Fruit fly (Drosophila melanogaster): ENCODE results near the gene inaF-D.
"Not testable (repeated sequence)": the region's sequence is repeated elsewhere in the genome, so short reads cannot be mapped to it uniquely, and the experiment has no call there.

inaF-D gene

dm6 chrX:11728999-11729398 is at the start of gene inaF-D:
TSS of gene inaF-D (minus strand) at chrX:11729099.
- no peak for TF ChIP-seq psq (optimal IDR thresholded peaks at IDR 0.05)
- TF ChIP-seq pan (optimal IDR thresholded peaks at IDR 0.05): no peak
- no peak for TF ChIP-seq usp (GFP tag; optimal IDR thresholded peaks at IDR 0.05)
- TF ChIP-seq EcR (GFP tag; optimal IDR thresholded peaks at IDR 0.05): no peak
- no peak for TF ChIP-seq CG8478 (optimal IDR thresholded peaks at IDR 0.05)
- no peak for TF ChIP-seq Dll (optimal IDR thresholded peaks at IDR 0.05)

DNA sequence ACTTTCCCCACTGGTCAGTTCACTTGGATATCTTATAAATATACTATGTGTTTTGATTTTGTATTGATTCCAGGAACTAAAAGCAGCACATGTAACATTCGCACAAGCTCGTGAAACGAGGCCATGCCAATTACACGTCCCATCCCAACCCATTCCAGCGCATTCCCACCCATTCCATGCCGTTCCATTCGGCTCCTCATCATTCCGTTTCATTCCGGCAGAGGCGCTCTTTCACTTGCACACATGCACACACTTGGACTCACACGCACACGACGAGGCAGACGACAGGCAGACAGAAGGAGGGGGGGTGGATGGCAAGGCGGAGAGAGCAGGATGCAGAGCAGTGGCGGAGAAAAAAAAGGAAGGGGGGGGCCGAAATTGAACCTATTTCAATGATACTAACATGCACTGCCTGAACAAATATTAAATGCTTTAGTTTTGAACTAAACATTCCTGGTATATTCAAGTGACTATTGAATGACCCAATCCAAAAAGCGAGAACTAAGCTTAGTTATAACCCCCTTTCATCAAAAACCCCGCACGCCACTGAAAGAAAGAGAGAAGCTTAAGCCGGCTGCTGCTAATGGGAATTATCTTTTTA is 47.2 kb upstream of the inaF-D start:
- no peak for TF ChIP-seq CG8478 (optimal IDR thresholded peaks at IDR 0.05)
- no peak for TF ChIP-seq Dll (optimal IDR thresholded peaks at IDR 0.05)
- no peak for TF ChIP-seq pan (optimal IDR thresholded peaks at IDR 0.05)
- TF ChIP-seq usp (GFP tag; optimal IDR thresholded peaks at IDR 0.05): no peak
- TF ChIP-seq psq (optimal IDR thresholded peaks at IDR 0.05): no peak
- no peak for TF ChIP-seq EcR (GFP tag; optimal IDR thresholded peaks at IDR 0.05)

- no peak for TF ChIP-seq Dll (optimal IDR thresholded peaks at IDR 0.05)
- TF ChIP-seq psq (optimal IDR thresholded peaks at IDR 0.05): no peak
- TF ChIP-seq CG8478 (optimal IDR thresholded peaks at IDR 0.05): no peak
- no peak for TF ChIP-seq pan (optimal IDR thresholded peaks at IDR 0.05)
- TF ChIP-seq EcR (GFP tag; optimal IDR thresholded peaks at IDR 0.05): no peak
- TF ChIP-seq usp (GFP tag; optimal IDR thresholded peaks at IDR 0.05): no peak
Observed at dm6 chrX:11769435-11769834, 40.5 kb upstream of the inaF-D start.

DNA sequence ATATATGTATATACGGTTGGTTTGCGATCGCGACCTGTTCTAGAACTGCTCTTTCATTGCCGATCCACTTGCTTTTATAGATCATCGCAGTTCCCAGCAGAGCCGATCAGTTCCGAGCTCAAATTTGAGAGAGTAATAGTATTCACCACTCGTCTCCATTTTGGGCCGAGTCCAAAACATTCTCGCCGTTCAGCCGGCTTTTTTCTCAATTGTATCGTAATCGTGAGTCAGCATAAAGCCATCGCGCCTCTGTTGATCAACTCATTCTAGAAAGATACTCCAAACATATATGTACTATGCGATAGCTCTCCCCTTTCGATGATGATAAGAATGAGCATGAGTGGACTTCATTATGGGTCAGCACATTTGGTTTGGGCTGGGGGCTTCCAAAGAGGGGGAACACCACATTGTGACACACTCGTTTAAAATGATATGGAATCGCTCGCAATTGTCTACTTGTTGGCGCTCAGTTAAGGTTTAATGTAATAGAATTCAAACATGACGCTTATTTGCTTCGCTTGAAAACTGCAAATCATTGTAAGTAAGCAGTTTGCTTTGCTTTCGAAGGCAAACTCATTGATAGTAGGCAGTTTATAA is 35.7 kb upstream of the inaF-D start, which contains the start of gene CG9360:
Gene CG9360, minus strand, starts transcription at position 51 of the 597 bp plus-strand sequence.
- no peak for TF ChIP-seq EcR (GFP tag; optimal IDR thresholded peaks at IDR 0.05)
- no peak for TF ChIP-seq Dll (optimal IDR thresholded peaks at IDR 0.05)
- no peak for TF ChIP-seq pan (optimal IDR thresholded peaks at IDR 0.05)
- TF ChIP-seq psq (optimal IDR thresholded peaks at IDR 0.05): no peak
- TF ChIP-seq usp (GFP tag; optimal IDR thresholded peaks at IDR 0.05): no peak
- TF ChIP-seq CG8478 (optimal IDR thresholded peaks at IDR 0.05): no peak

dm6 chrX:11756892-11757291 is 28.0 kb upstream of the inaF-D start:
- TF ChIP-seq CG8478 (optimal IDR thresholded peaks at IDR 0.05) (no peak), psq (optimal IDR thresholded peaks at IDR 0.05) (no peak), pan (optimal IDR thresholded peaks at IDR 0.05) (no peak), usp (GFP tag; optimal IDR thresholded peaks at IDR 0.05) (no peak), EcR (GFP tag; optimal IDR thresholded peaks at IDR 0.05) (no peak), Dll (optimal IDR thresholded peaks at IDR 0.05) (no peak)

DNA sequence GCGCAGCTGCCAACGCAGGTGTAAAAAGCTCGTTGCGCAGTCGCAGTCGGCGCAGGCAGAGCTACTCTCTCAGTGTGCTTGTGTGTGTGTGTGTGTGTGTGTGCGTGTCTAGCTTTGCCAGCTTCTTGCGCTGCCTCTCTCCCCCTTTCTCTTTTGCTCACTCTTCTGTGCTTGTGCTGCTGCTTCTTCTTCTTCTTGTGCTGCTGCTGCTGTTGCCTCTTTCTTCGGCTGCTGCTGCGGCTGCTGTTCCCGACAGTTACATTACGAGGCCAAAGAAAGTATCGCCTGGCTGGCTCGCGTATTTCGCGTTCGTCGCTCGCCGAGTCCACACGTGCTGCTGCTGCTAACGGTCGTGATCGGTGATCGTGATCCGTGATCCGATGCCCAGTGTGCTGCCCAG is 25.1 kb upstream of the inaF-D start, which contains the start of gene m:
Gene m, plus strand, starts transcription at position 301 of the 400 bp plus-strand sequence.
- TF ChIP-seq usp (GFP tag; optimal IDR thresholded peaks at IDR 0.05); CG8478 (optimal IDR thresholded peaks at IDR 0.05); Dll (optimal IDR thresholded peaks at IDR 0.05): not testable (repeated sequence)

DNA sequence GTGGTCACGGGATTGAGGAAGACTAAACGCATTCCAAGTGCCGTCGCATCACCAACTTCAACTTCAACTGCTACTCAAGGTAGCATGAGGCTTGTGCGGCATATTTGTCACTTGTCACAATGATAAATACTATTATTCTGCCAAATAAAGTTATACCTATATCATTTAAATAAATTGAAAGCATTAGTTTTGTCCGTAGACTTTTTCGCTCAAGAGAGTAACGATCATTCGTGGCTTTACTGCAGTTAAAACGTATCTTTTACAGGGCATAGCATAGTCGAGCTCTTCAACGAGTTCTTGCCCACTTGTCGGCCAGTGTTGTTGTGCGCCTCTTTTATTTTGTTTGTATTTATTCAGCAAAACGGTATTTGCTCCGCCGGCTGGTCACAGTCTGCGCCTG is 7.5 kb upstream of the inaF-D start:
- TF ChIP-seq usp (GFP tag; optimal IDR thresholded peaks at IDR 0.05) (no peak), EcR (GFP tag; optimal IDR thresholded peaks at IDR 0.05) (no peak), pan (optimal IDR thresholded peaks at IDR 0.05) (no peak), psq (optimal IDR thresholded peaks at IDR 0.05) (no peak), CG8478 (optimal IDR thresholded peaks at IDR 0.05) (no peak), Dll (optimal IDR thresholded peaks at IDR 0.05) (no peak)

- TF ChIP-seq Dll (optimal IDR thresholded peaks at IDR 0.05) (no peak), psq (optimal IDR thresholded peaks at IDR 0.05) (no peak), CG8478 (optimal IDR thresholded peaks at IDR 0.05) (no peak), EcR (GFP tag; optimal IDR thresholded peaks at IDR 0.05) (no peak), pan (optimal IDR thresholded peaks at IDR 0.05) (no peak), usp (GFP tag; optimal IDR thresholded peaks at IDR 0.05) (no peak)
Observed at dm6 chrX:11733795-11734194, 4.9 kb upstream of the inaF-D start, which contains the start of gene inaF-A. TSS of gene inaF-A (minus strand) at chrX:11733895.

- TF ChIP-seq psq (optimal IDR thresholded peaks at IDR 0.05): no peak
- no peak for TF ChIP-seq EcR (GFP tag; optimal IDR thresholded peaks at IDR 0.05)
- TF ChIP-seq Dll (optimal IDR thresholded peaks at IDR 0.05): no peak
- no peak for TF ChIP-seq usp (GFP tag; optimal IDR thresholded peaks at IDR 0.05)
- TF ChIP-seq pan (optimal IDR thresholded peaks at IDR 0.05): no peak
- no peak for TF ChIP-seq CG8478 (optimal IDR thresholded peaks at IDR 0.05)
Observed at dm6 chrX:11732670-11733069, 3.8 kb upstream of the inaF-D start, which contains the start of gene inaF-B. TSS of gene inaF-B (minus strand) at chrX:11732770.

dm6 chrX:11731665-11732064 is 2.8 kb upstream of the inaF-D start, which contains the start of gene inaF-C:
TSS of gene inaF-C (minus strand) at chrX:11731765.
- TF ChIP-seq Dll (optimal IDR thresholded peaks at IDR 0.05): no peak
- TF ChIP-seq CG8478 (optimal IDR thresholded peaks at IDR 0.05): no peak
- no peak for TF ChIP-seq usp (GFP tag; optimal IDR thresholded peaks at IDR 0.05)
- no peak for TF ChIP-seq psq (optimal IDR thresholded peaks at IDR 0.05)
- TF ChIP-seq EcR (GFP tag; optimal IDR thresholded peaks at IDR 0.05): no peak
- TF ChIP-seq pan (optimal IDR thresholded peaks at IDR 0.05): no peak

- TF ChIP-seq usp (GFP tag; optimal IDR thresholded peaks at IDR 0.05) (no peak), psq (optimal IDR thresholded peaks at IDR 0.05) (no peak), pan (optimal IDR thresholded peaks at IDR 0.05) (no peak), CG8478 (optimal IDR thresholded peaks at IDR 0.05) (no peak), EcR (GFP tag; optimal IDR thresholded peaks at IDR 0.05) (no peak), Dll (optimal IDR thresholded peaks at IDR 0.05) (no peak)
Observed at dm6 chrX:11729993-11730392, 1.1 kb upstream of the inaF-D start.

DNA sequence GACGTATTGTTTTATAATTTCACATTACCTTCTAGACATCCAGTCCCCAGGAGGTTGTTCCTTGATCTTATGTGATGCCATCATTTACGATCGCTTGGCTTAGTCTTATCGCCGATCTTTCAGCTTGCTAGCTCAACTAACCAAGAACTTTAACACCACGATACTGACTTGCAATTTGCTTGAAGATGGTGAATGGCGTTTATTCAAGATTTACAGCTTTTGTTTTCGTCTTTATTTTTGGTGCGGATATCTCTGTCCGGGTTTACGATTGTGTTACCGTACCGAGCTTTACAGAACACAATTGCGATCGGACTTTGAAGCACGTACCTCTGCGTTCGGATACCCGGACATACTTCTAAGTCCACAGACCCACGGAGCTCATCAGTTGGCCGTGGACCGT is 5.0 kb downstream of the inaF-D start, which contains the start of gene CG15221:
Gene CG15221, plus strand, starts transcription at position 301 of the 400 bp plus-strand sequence.
- no peak for TF ChIP-seq Dll (optimal IDR thresholded peaks at IDR 0.05)
- TF ChIP-seq EcR (GFP tag; optimal IDR thresholded peaks at IDR 0.05): no peak
- no peak for TF ChIP-seq psq (optimal IDR thresholded peaks at IDR 0.05)
- TF ChIP-seq CG8478 (optimal IDR thresholded peaks at IDR 0.05): no peak
- no peak for TF ChIP-seq usp (GFP tag; optimal IDR thresholded peaks at IDR 0.05)
- no peak for TF ChIP-seq pan (optimal IDR thresholded peaks at IDR 0.05)

All from whole organism.